Worm (Caenorhabditis elegans) whole organism, L4 larva: ENCODE measurements around the gene nspg-5.

Source experiments
- F10B5.3 ChIP-seq: sonication (generic microtip); optimal IDR thresholded peaks from 2 replicates; lab custom pipeline; 2016; ENCODE audit warnings: mild to moderate bottlenecking, missing genetic modification characterization, missing compliant biosample characterization
- F37D6.2 ChIP-seq: sonication (generic microtip); optimal IDR thresholded peaks from 2 replicates; lab custom pipeline; 2016; ENCODE audit warnings: mild to moderate bottlenecking, missing genetic modification characterization, missing compliant biosample characterization
- F44E2.7 ChIP-seq: fragments of 200-800 bp; sonication (Bioruptor generic); IDR thresholded peaks from 2 replicates; pipeline ENCODE4 v2.1.2; 2022; ENCODE audit warnings: missing genetic modification characterization, missing compliant biosample characterization
- ama-1 ChIP-seq: fragments of 150-350 bp; optimal IDR thresholded peaks from 2 replicates; lab custom pipeline; 2014; ENCODE audit warnings: inconsistent platforms, mixed read lengths
- ceh-32 ChIP-seq: sonication (generic microtip); optimal IDR thresholded peaks from 2 replicates; lab custom pipeline; 2016; ENCODE audit warnings: mild to moderate bottlenecking, missing genetic modification characterization, missing compliant biosample characterization; ENCODE audit not compliant: poor library complexity
- fkh-10 ChIP-seq: fragments of 150-350 bp; optimal IDR thresholded peaks from 2 replicates; lab custom pipeline; 2014; ENCODE audit warnings: missing biosample characterization, missing genetic modification reagents, missing genetic modification characterization
- fos-1 ChIP-seq: fragments of 150-350 bp; optimal IDR thresholded peaks from 2 replicates; lab custom pipeline; 2014; ENCODE audit warnings: missing biosample characterization, missing genetic modification characterization
- lin-13 ChIP-seq: fragments of 150-350 bp; optimal IDR thresholded peaks from 2 replicates; lab custom pipeline; 2014; ENCODE audit warnings: missing biosample characterization, missing genetic modification reagents, missing genetic modification characterization
- mep-1 ChIP-seq: fragments of 150-350 bp; sonication (generic microtip); optimal IDR thresholded peaks from 3 replicates; lab custom pipeline; 2014; ENCODE audit warnings: missing biosample characterization, missing genetic modification characterization
- unc-39 ChIP-seq: sonication (generic microtip); optimal IDR thresholded peaks from 2 replicates; lab custom pipeline; 2017; ENCODE audit warnings: missing biosample characterization, missing genetic modification characterization
- ztf-11 ChIP-seq: fragments of 150-350 bp; optimal IDR thresholded peaks from 2 replicates; lab custom pipeline; 2014; ENCODE audit warnings: missing biosample characterization, missing genetic modification characterization

DNA sequence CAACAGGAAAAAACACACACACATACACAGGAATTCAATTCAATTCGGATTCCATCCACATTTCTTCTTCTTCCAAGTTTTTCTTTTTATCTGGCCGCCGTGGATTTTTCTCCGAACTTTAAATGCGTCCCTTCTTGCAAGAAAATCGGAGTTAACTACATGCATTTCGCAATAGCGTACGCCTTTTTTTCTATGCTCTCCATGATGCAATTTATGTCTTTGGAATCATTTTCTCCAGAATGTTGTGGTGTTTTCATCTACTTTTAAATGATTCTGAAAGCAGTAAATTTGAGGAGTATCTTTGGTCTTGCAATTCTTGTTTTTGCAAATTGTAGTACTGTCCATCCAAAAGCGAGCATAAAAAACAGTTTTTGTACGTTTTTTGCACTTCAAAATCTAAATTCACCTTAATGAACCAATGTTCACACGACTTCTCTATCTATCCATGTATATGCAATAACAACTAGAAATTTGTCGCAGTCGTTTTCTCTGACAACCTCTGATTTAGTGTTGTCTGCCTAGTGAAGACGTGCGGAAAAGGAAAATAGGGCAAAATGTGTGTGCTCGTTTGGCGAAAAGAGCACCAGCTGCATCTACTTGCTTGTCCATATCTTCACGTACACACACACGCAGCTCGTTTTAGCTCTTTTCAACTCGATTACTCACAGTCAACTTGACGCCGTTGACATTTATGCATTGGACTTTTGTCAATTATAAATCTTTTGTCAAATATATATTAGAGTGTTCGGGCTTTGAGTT lies 40.7 kb downstream of the nspg-5 start:
- no peak for TF ChIP-seq F37D6.2 (tag; lab: Kevin White, UChicago)
- TF ChIP-seq mep-1: peak; percentile 30
- no peak for TF ChIP-seq F44E2.7 (GFP tag; lab: Robert Waterston, UW)
- TF ChIP-seq lin-13 (GFP tag; lab: Kevin White, UChicago): no peak
- TF ChIP-seq fkh-10 (GFP tag; lab: Kevin White, UChicago): no peak
- TF ChIP-seq ceh-32 (tag; lab: Kevin White, UChicago): no peak
- no peak for TF ChIP-seq ztf-11 (tag; lab: Kevin White, UChicago)
- TF ChIP-seq fos-1 (tag; lab: Kevin White, UChicago): no peak
- TF ChIP-seq ama-1 (lab: Kevin White, UChicago): no peak
- TF ChIP-seq unc-39 (tag; lab: Kevin White, UChicago): no peak
- TF ChIP-seq F10B5.3: no peak
